Worm (Caenorhabditis elegans) whole organism, L4/young adult: ENCODE results near the gene srh-199.

Experiments
- dao-5 ChIP-seq: sonication (generic microtip); optimal IDR thresholded peaks from 2 replicates; lab custom pipeline; 2016; ENCODE audit warnings: missing genotype, missing genetic modification characterization, moderate library complexity, missing compliant biosample characterization
- him-1 ChIP-seq: sonication (generic microtip); optimal IDR thresholded peaks from 2 replicates; lab custom pipeline; 2016; ENCODE audit warnings: missing genotype, missing genetic modification reagents, missing genetic modification characterization, missing compliant biosample characterization

DNA sequence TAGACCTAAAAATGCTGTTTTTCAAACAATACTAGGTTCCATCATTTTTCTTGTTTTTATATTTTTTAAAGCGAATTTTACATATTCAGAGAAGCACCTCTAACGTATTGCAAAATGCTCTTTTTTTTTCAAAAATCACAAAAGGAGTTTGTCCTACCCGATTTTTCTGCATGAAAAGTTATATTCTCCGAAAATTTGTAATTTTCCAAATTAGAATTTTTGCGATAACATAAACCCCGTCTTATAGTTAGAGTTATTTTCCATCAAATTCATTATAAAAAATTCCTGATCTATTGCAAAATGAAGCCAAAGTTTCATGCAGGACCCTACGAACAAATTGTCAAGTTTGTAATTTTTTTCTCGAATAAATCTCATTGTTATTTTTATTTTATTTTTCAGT lies 42.9 kb downstream of the srh-199 start, which contains the start of gene srw-99:
- TF ChIP-seq him-1 (tag; lab: Kevin White, UChicago) = no peak
- TF ChIP-seq dao-5 = no peak
